Fruit fly (Drosophila melanogaster) whole organism, embryonic: ENCODE data around the gene CG46307.

Experiments
- CG10959 ChIP-seq: fragments of 200-800 bp; sonication (Bioruptor generic); IDR thresholded peaks from 2 replicates; pipeline ENCODE4 v1.3.6; 2022; ENCODE audit warnings: missing biosample characterization, missing genetic modification characterization
- Ptx1 ChIP-seq: fragments of 200-800 bp; sonication (Bioruptor generic); IDR thresholded peaks from 2 replicates; pipeline ENCODE4 v1.3.6; 2022; ENCODE audit warnings: missing biosample characterization, missing genetic modification characterization
- pan ChIP-seq, 4 experiments: fragments of >200 bp in 3 of 4; fragments of 200-800 bp in 1 of 4; sonication (Bioruptor generic) in 1 of 4; optimal IDR thresholded peaks in 3 of 4; IDR thresholded peaks in 1 of 4; 2 replicates each; pipeline versions ENCODE4 v1.3.6 to Lab custom; 2017 to 2022; ENCODE audit warnings: missing biosample characterization in 2 of 4, missing genetic modification characterization in 2 of 4, mixed read lengths in 1 of 4

dm6 chr2L:21115687-21116086 is 11.3 kb downstream of the CG46307 start:
- no peak for TF ChIP-seq pan (optimal IDR thresholded peaks at IDR 0.05; lab: Kevin White, UChicago)
- no peak for TF ChIP-seq pan (GFP tag; optimal IDR thresholded peaks at IDR 0.05 in 1 of 2, IDR thresholded peaks at IDR 0.05 in 1 of 2)
- no peak for TF ChIP-seq CG10959 (GFP tag; lab: Robert Waterston, UW)
- TF ChIP-seq Ptx1 = no peak
